Fruit fly (Drosophila melanogaster): ENCODE measurements around the gene CG13458.
A peak's percentile ranks its signal among the peaks of the same experiment; 100 is the strongest.

The CG13458 gene

dm6 chr3L:15136659-15137572 lies 23.6 kb downstream of the CG13458 start, which contains the start of gene CG12316 (continued):
- TF ChIP-seq Sox100B (GFP tag; optimal IDR thresholded peaks at IDR 0.05) = peak; percentile 91
- peak; percentile 77 for TF ChIP-seq H15 (GFP tag; IDR thresholded peaks at IDR 0.05)
- peak; percentile 28 for TF ChIP-seq al (GFP tag; IDR thresholded peaks at IDR 0.05)
- TF ChIP-seq CG12391 (tag; optimal IDR thresholded peaks at IDR 0.05) = peak; percentile 94
- TF ChIP-seq hth (optimal IDR thresholded peaks at IDR 0.05) = no peak

DNA sequence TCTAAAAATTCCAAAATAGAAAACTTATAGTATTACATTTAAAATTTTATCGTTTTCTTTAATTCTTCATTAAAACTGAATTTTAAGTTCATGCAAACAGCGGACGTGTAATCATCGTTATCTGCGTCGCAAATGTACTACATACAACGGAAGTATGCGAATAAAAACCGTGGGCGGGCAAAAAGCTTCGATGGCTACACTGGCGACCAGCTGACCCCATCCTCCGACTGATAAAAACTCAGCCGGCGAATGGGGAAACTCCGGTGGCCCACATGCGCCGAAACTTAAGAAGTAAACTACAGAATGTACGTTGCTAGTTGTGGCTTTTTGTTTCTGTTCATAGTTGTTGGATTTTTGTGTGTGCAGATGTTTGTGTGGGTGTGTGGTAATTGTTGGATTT lies 24.4 kb downstream of the CG13458 start:
- no peak for TF ChIP-seq pb (GFP tag; optimal IDR thresholded peaks at IDR 0.05)
- no peak for TF ChIP-seq CG17829 (tag; optimal IDR thresholded peaks at IDR 0.05)
- peak; percentile 65 for TF ChIP-seq sens (GFP tag)
- TF ChIP-seq Sin3A (optimal IDR thresholded peaks at IDR 0.05) = no peak
- peak; percentile 27 for TF ChIP-seq Med (GFP tag)

DNA sequence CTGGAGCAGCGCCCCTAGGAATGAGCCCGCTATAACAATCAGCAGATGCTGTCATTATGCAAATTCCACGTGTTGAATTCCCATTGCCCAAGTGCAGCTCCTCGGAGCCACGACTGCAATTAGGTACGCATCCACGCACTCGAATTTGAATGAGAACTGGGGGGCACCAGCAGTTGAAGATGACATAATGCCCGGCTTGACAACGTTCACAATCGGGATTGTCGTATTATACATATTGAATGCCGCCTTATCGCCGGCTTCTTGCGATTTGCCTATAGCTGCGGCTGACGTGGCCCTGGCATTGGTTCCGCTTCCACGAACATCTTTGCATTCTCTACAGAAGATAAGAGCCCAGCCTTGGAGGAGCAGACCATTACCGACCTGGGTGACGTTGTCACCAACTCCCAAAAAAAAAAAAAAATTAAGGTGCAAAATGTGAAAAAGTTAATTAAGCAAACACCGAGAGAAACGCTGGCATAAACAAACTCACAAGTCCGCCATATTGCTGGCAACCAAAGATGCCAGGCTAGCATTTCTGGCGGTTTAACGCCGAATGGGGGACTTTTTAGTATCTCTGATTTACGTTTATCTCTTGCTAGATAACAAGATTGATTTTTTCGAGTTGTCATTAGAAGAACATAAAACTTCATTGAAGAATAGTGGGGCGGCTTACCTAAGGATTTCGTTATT lies 27.1 kb downstream of the CG13458 start:
- peak; percentile 76 for TF ChIP-seq Med (GFP tag)
- TF ChIP-seq row (GFP tag; IDR thresholded peaks at IDR 0.05) = peak; percentile 31
- peak in 1 of 2 experiments; percentile 85 for TF ChIP-seq Pdp1 (GFP tag; optimal IDR thresholded peaks at IDR 0.05)
- TF ChIP-seq Xbp1 (GFP tag; optimal IDR thresholded peaks at IDR 0.05) = peak; percentile 88
- TF ChIP-seq slbo (GFP tag; IDR thresholded peaks at IDR 0.05) = 0 out of 2 replicates have a peak, but pooled peaks have one; percentile 10
- TF ChIP-seq CG11560 (tag; IDR thresholded peaks at IDR 0.05) = peak; percentile 47; the same call in 1 of the 3 replicates
- TF ChIP-seq Awh (GFP tag; IDR thresholded peaks at IDR 0.05) = 0 out of 2 replicates have a peak, but pooled peaks have one; percentile 6
- TF ChIP-seq CG15601 (tag; optimal IDR thresholded peaks at IDR 0.05) = no peak
- peak; percentile 25 for TF ChIP-seq cad (GFP tag; optimal IDR thresholded peaks at IDR 0.05)
- TF ChIP-seq CG9932 (GFP tag; IDR thresholded peaks at IDR 0.05) = peak; percentile 46; the same call in 1 of the 2 replicates
- no peak for TF ChIP-seq CG14965 (GFP tag; optimal IDR thresholded peaks at IDR 0.05; ENCODE audit: borderline replicate concordance)
- peak; percentile 74 for TF ChIP-seq phol (tag; optimal IDR thresholded peaks at IDR 0.05)
- TF ChIP-seq Drgx (GFP tag; IDR thresholded peaks at IDR 0.05) = 0 out of 2 replicates have a peak, but pooled peaks have one; percentile 17
- peak; percentile 39; the same call in 1 of the 2 replicates for TF ChIP-seq CG42726 (GFP tag; IDR thresholded peaks at IDR 0.05; ENCODE audit: partially characterized antibody)
- TF ChIP-seq ci (GFP tag; IDR thresholded peaks at IDR 0.05) = 0 out of 3 replicates have a peak, but pooled peaks have one; percentile 21
- no peak for TF ChIP-seq CG6272 (GFP tag; IDR thresholded peaks at IDR 0.05)
- peak; percentile 24 for TF ChIP-seq grn (GFP tag; optimal IDR thresholded peaks at IDR 0.05)
- TF ChIP-seq sim (GFP tag; IDR thresholded peaks at IDR 0.05) = 0 out of 2 replicates have a peak, but pooled peaks have one; percentile 15
- no peak for TF ChIP-seq Fer2 (tag; optimal IDR thresholded peaks at IDR 0.05)
- 0 out of 2 replicates have a peak, but pooled peaks have one; percentile 30 for TF ChIP-seq gsb (GFP tag; IDR thresholded peaks at IDR 0.05)

- TF ChIP-seq Lim3 (GFP tag; IDR thresholded peaks at IDR 0.05) (no peak), Jarid2 (GFP tag; optimal IDR thresholded peaks at IDR 0.05) (no peak), CG14710 (tag; optimal IDR thresholded peaks at IDR 0.05) (peak; percentile 29), CG13624 (GFP tag; optimal IDR thresholded peaks at IDR 0.05) (no peak), kay (GFP tag; optimal IDR thresholded peaks at IDR 0.05) (peak; percentile 30), YL-1 (GFP tag; optimal IDR thresholded peaks at IDR 0.05) (peak; percentile 84), run (tag; optimal IDR thresholded peaks at IDR 0.05) (no peak), CG17802 (tag; optimal IDR thresholded peaks at IDR 0.05) (no peak), usp (GFP tag; optimal IDR thresholded peaks at IDR 0.05) (peak; percentile 3), Mad (GFP tag; optimal IDR thresholded peaks at IDR 0.05) (no peak), sqz (GFP tag; optimal IDR thresholded peaks at IDR 0.05) (peak; percentile 95), ato (GFP tag; IDR thresholded peaks at IDR 0.05; ENCODE audit: partially characterized antibody) (no peak), CG7556 (GFP tag; optimal IDR thresholded peaks at IDR 0.05) (no peak), hb (GFP tag; IDR thresholded peaks at IDR 0.05; ENCODE audit: partially characterized antibody) (no peak)
These were observed 28.0 kb downstream of the CG13458 start for dm6 chr3L:15141118-15142003.

Measured in whole organism, embryonic.